Fruit fly (Drosophila melanogaster): ENCODE data around the gene CG42748.

dm6 chr2L:22108664-22109063 is 22.4 kb upstream of the CG42748 start, which contains the start of gene CG6675:
- no peak for TF ChIP-seq CG3032 (tag; optimal IDR thresholded peaks at IDR 0.05)
- TF ChIP-seq CG7368 (GFP tag; optimal IDR thresholded peaks at IDR 0.05), result no peak
- TF ChIP-seq ss (GFP tag; optimal IDR thresholded peaks at IDR 0.05), result no peak
- TF ChIP-seq CG11902 (GFP tag; optimal IDR thresholded peaks at IDR 0.05), result no peak
